Fruit fly (Drosophila melanogaster): Measurements from ENCODE around the gene CG31741.

The CG31741 gene

dm6 chr2L:18083956-18084355 is at the start of gene CG31741:
Gene CG31741, plus strand, starts transcription at chr2L:18084256.
- TF ChIP-seq pan (optimal IDR thresholded peaks at IDR 0.05) (no peak), usp (GFP tag; optimal IDR thresholded peaks at IDR 0.05) (no peak), Dll (optimal IDR thresholded peaks at IDR 0.05) (no peak), CG8478 (optimal IDR thresholded peaks at IDR 0.05) (no peak), EcR (GFP tag; optimal IDR thresholded peaks at IDR 0.05) (no peak), psq (optimal IDR thresholded peaks at IDR 0.05) (no peak)

- TF ChIP-seq Dll (optimal IDR thresholded peaks at IDR 0.05) (no peak), pan (optimal IDR thresholded peaks at IDR 0.05) (no peak), EcR (GFP tag; optimal IDR thresholded peaks at IDR 0.05) (no peak), CG8478 (optimal IDR thresholded peaks at IDR 0.05) (no peak)
Observed at dm6 chr2L:18067266-18067665, 16.8 kb upstream of the CG31741 start.

- TF ChIP-seq EcR (GFP tag; optimal IDR thresholded peaks at IDR 0.05) (no peak), psq (optimal IDR thresholded peaks at IDR 0.05) (no peak), pan (optimal IDR thresholded peaks at IDR 0.05) (no peak), usp (GFP tag; optimal IDR thresholded peaks at IDR 0.05) (no peak), Dll (optimal IDR thresholded peaks at IDR 0.05) (no peak), CG8478 (optimal IDR thresholded peaks at IDR 0.05) (no peak)
Observed at dm6 chr2L:18077969-18078368, 6.1 kb upstream of the CG31741 start, which contains the start of gene Arr1. Gene Arr1, plus strand, starts transcription at chr2L:18078269.

- no peak for TF ChIP-seq CG8478 (optimal IDR thresholded peaks at IDR 0.05)
- no peak for TF ChIP-seq psq (optimal IDR thresholded peaks at IDR 0.05)
- TF ChIP-seq pan (optimal IDR thresholded peaks at IDR 0.05), result no peak
- no peak for TF ChIP-seq Dll (optimal IDR thresholded peaks at IDR 0.05)
- TF ChIP-seq EcR (GFP tag; optimal IDR thresholded peaks at IDR 0.05), result no peak
- no peak for TF ChIP-seq usp (GFP tag; optimal IDR thresholded peaks at IDR 0.05)
Observed at dm6 chr2L:18081328-18081727, 2.7 kb upstream of the CG31741 start, which contains the start of gene ninaD. Gene ninaD, plus strand, starts transcription at chr2L:18081628.

dm6 chr2L:18091705-18092104 is 7.6 kb downstream of the CG31741 start:
- no peak for TF ChIP-seq CG8478 (optimal IDR thresholded peaks at IDR 0.05)
- no peak for TF ChIP-seq pan (optimal IDR thresholded peaks at IDR 0.05)
- TF ChIP-seq Dll (optimal IDR thresholded peaks at IDR 0.05), result no peak
- no peak for TF ChIP-seq EcR (GFP tag; optimal IDR thresholded peaks at IDR 0.05)
- no peak for TF ChIP-seq usp (GFP tag; optimal IDR thresholded peaks at IDR 0.05)
- no peak for TF ChIP-seq psq (optimal IDR thresholded peaks at IDR 0.05)

dm6 chr2L:18092156-18092555 is 8.1 kb downstream of the CG31741 start, which contains the start of gene CG15153:
Gene CG15153, minus strand, starts transcription at chr2L:18092256.
- TF ChIP-seq pan (optimal IDR thresholded peaks at IDR 0.05) (no peak), psq (optimal IDR thresholded peaks at IDR 0.05) (no peak), EcR (GFP tag; optimal IDR thresholded peaks at IDR 0.05) (no peak), usp (GFP tag; optimal IDR thresholded peaks at IDR 0.05) (no peak), Dll (optimal IDR thresholded peaks at IDR 0.05) (no peak), CG8478 (optimal IDR thresholded peaks at IDR 0.05) (no peak)

dm6 chr2L:18096268-18096667 is 12.2 kb downstream of the CG31741 start, which contains the start of gene Slc25A46b:
Gene Slc25A46b, plus strand, starts transcription at chr2L:18096568.
- TF ChIP-seq usp (GFP tag; optimal IDR thresholded peaks at IDR 0.05) (no peak), EcR (GFP tag; optimal IDR thresholded peaks at IDR 0.05) (no peak), pan (optimal IDR thresholded peaks at IDR 0.05) (no peak), psq (optimal IDR thresholded peaks at IDR 0.05) (no peak), Dll (optimal IDR thresholded peaks at IDR 0.05) (no peak), CG8478 (optimal IDR thresholded peaks at IDR 0.05) (no peak)

- no peak for TF ChIP-seq psq (optimal IDR thresholded peaks at IDR 0.05)
- no peak for TF ChIP-seq CG8478 (optimal IDR thresholded peaks at IDR 0.05)
- TF ChIP-seq Dll (optimal IDR thresholded peaks at IDR 0.05), result no peak
- no peak for TF ChIP-seq EcR (GFP tag; optimal IDR thresholded peaks at IDR 0.05)
- TF ChIP-seq pan (optimal IDR thresholded peaks at IDR 0.05), result no peak
Observed at dm6 chr2L:18112435-18112834, 28.4 kb downstream of the CG31741 start.

- TF ChIP-seq psq (optimal IDR thresholded peaks at IDR 0.05) (no peak), pan (optimal IDR thresholded peaks at IDR 0.05) (no peak), EcR (GFP tag; optimal IDR thresholded peaks at IDR 0.05) (no peak), usp (GFP tag; optimal IDR thresholded peaks at IDR 0.05) (no peak)
Observed at dm6 chr2L:18113079-18113478, 29.0 kb downstream of the CG31741 start, which contains the start of gene CG44476. Gene CG44476, minus strand, starts transcription at chr2L:18113179.

- TF ChIP-seq Dll (optimal IDR thresholded peaks at IDR 0.05) (no peak), EcR (GFP tag; optimal IDR thresholded peaks at IDR 0.05) (no peak), usp (GFP tag; optimal IDR thresholded peaks at IDR 0.05) (no peak)
Observed at dm6 chr2L:18114176-18114703, 30.2 kb downstream of the CG31741 start, which contains the start of gene CG15152. Gene CG15152, plus strand, starts transcription at chr2L:18114547.

- no peak for TF ChIP-seq pan (optimal IDR thresholded peaks at IDR 0.05)
- TF ChIP-seq Dll (optimal IDR thresholded peaks at IDR 0.05), result no peak
- TF ChIP-seq usp (GFP tag; optimal IDR thresholded peaks at IDR 0.05), result no peak
- TF ChIP-seq psq (optimal IDR thresholded peaks at IDR 0.05), result no peak
- TF ChIP-seq EcR (GFP tag; optimal IDR thresholded peaks at IDR 0.05), result no peak
- TF ChIP-seq CG8478 (optimal IDR thresholded peaks at IDR 0.05), result no peak
Observed at dm6 chr2L:18115104-18115503, 31.0 kb downstream of the CG31741 start.

- no peak for TF ChIP-seq psq (optimal IDR thresholded peaks at IDR 0.05)
- no peak for TF ChIP-seq Dll (optimal IDR thresholded peaks at IDR 0.05)
- TF ChIP-seq pan (optimal IDR thresholded peaks at IDR 0.05), result no peak
- TF ChIP-seq usp (GFP tag; optimal IDR thresholded peaks at IDR 0.05), result no peak
- TF ChIP-seq EcR (GFP tag; optimal IDR thresholded peaks at IDR 0.05), result no peak
- no peak for TF ChIP-seq CG8478 (optimal IDR thresholded peaks at IDR 0.05)
Observed at dm6 chr2L:18119643-18120042, 35.6 kb downstream of the CG31741 start, which contains the start of gene CG5758. Gene CG5758, plus strand, starts transcription at chr2L:18119995.
